Worm (Caenorhabditis elegans): ENCODE measurements around the gene F40H3.1.
A peak's percentile ranks its signal among the peaks of the same experiment; 100 is the strongest.

F40H3.1 gene

DNA sequence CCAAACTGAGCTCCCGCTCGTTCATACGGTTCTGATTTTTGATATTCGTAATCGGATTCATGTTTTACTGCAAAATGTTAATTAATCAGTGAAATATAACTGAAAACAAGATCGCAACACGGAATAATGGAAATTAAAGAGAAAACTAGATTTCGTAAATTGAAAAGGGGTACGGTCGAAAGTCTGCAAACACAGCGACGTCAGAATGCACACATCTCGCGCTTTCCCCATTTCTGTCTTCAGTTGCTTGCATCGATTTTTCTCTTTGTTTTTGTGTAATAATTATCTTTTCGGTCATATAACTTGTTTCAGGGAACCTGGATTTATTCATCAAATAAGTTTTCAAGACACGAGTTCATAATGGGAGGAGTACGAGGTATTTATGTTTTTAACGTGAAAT lies 17.2 kb downstream of the F40H3.1 start, which contains the start of the genes rbmx-2 and C30B5.2 (continued):
- TF ChIP-seq ama-1 (optimal IDR thresholded peaks at IDR 0.05) (no peak), elt-3 (tag; optimal IDR thresholded peaks at IDR 0.05) (no peak), nhr-77 (tag; optimal IDR thresholded peaks at IDR 0.05) (no peak), fos-1 (tag; optimal IDR thresholded peaks at IDR 0.05) (no peak)

- no peak for TF ChIP-seq pha-4 (tag; optimal IDR thresholded peaks at IDR 0.05)
- no peak for TF ChIP-seq elt-3 (tag; optimal IDR thresholded peaks at IDR 0.05)
- TF ChIP-seq nhr-25 (tag; optimal IDR thresholded peaks at IDR 0.05): no peak
- TF ChIP-seq ceh-28 (tag; optimal IDR thresholded peaks at IDR 0.05): no peak
- TF ChIP-seq ztf-11 (tag; optimal IDR thresholded peaks at IDR 0.05): no peak
- no peak for TF ChIP-seq lin-15B (tag; optimal IDR thresholded peaks at IDR 0.05)
- TF ChIP-seq R02D3.7 (tag; optimal IDR thresholded peaks at IDR 0.05): no peak
- no peak for TF ChIP-seq jun-1 (tag; optimal IDR thresholded peaks at IDR 0.05)
- no peak for TF ChIP-seq ama-1 (optimal IDR thresholded peaks at IDR 0.05)
- no peak for TF ChIP-seq ceh-9 (tag; optimal IDR thresholded peaks at IDR 0.05)
- TF ChIP-seq mdl-1 (tag; optimal IDR thresholded peaks at IDR 0.05): no peak
- no peak for TF ChIP-seq sea-2 (GFP tag; optimal IDR thresholded peaks at IDR 0.05)
- no peak for TF ChIP-seq eor-1 (tag; optimal IDR thresholded peaks at IDR 0.05)
These were observed 18.8 kb downstream of the F40H3.1 start, which contains the start of gene szy-4 for ce11 chrII:6198468-6198867. Gene szy-4, plus strand, starts transcription at chrII:6198696.

DNA sequence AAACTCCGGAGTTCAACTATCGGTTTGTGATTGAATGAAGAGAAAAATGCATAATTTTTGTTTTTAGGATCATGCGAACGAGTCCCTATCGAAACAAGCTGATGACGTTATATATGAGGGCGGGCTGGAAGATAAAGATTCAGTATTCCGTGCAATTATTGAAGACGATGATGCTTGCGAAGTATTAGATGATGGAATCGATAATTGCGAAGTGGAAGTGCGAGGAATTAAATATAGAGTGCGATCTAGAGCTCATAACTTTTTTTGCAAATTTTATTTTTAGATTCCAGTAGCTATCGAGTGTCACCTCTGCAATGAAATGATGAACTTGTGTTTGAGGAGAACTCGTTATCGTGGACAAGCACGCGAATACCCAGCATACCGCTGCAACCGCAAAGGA lies 19.4 kb downstream of the F40H3.1 start:
- TF ChIP-seq nhr-43 (tag; optimal IDR thresholded peaks at IDR 0.05; ENCODE audit: poor library complexity, severe bottlenecking) (no peak), tbx-2 (tag; optimal IDR thresholded peaks at IDR 0.05) (no peak), elt-2 (tag; optimal IDR thresholded peaks at IDR 0.05) (no peak), nhr-11 (tag; optimal IDR thresholded peaks at IDR 0.05) (no peak), aly-2 (tag; optimal IDR thresholded peaks at IDR 0.05) (no peak), jun-1 (tag; optimal IDR thresholded peaks at IDR 0.05) (no peak), ZK546.5 (tag; optimal IDR thresholded peaks at IDR 0.05) (no peak), fos-1 (tag; optimal IDR thresholded peaks at IDR 0.05) (no peak), nhr-77 (tag; optimal IDR thresholded peaks at IDR 0.05) (no peak), lsy-12 (tag; optimal IDR thresholded peaks at IDR 0.05) (no peak), hmg-11 (tag; optimal IDR thresholded peaks at IDR 0.05) (no peak), ztf-4 (tag; optimal IDR thresholded peaks at IDR 0.05) (no peak), egl-27 (tag; optimal IDR thresholded peaks at IDR 0.05) (no peak), pha-4 (tag; optimal IDR thresholded peaks at IDR 0.05) (no peak), zag-1 (tag; optimal IDR thresholded peaks at IDR 0.05) (no peak), nhr-25 (tag; optimal IDR thresholded peaks at IDR 0.05) (no peak)

DNA sequence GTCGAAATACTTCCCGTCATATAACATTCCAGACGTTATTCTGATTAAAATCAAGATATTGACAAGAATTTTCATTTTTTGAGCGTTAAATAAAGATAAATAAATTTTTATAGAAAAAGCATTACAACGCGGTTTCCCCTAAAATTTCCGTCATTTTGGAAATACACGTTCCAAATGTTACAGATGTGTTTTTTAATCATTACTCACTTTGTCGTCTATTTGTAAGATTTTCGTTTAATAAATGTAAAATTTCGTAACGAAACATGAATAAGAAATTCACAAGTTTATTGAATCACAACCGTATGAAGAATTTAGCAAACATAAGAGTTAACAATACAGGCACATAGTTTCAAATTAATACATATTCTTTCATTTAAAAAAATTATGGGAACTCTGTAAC lies 23.3 kb downstream of the F40H3.1 start, which contains the start of gene C30B5.17:
TSS of gene C30B5.17 (minus strand) at position 101 of the 400 bp plus-strand sequence.
- TF ChIP-seq hmg-11 (tag; optimal IDR thresholded peaks at IDR 0.05) (no peak), ceh-9 (tag; optimal IDR thresholded peaks at IDR 0.05) (no peak), pqm-1 (tag; optimal IDR thresholded peaks at IDR 0.05) (no peak), fos-1 (tag; optimal IDR thresholded peaks at IDR 0.05) (no peak), nhr-67 (tag; optimal IDR thresholded peaks at IDR 0.05) (no peak), egl-5 (tag; optimal IDR thresholded peaks at IDR 0.05) (no peak), sea-2 (GFP tag; optimal IDR thresholded peaks at IDR 0.05) (no peak), lin-39 (tag; optimal IDR thresholded peaks at IDR 0.05) (no peak), nfya-1 (tag; optimal IDR thresholded peaks at IDR 0.05; ENCODE audit: insufficient read depth) (no peak), daf-12 (tag; optimal IDR thresholded peaks at IDR 0.05) (no peak)

ce11 chrII:6207252-6207651 lies 27.6 kb downstream of the F40H3.1 start:
- TF ChIP-seq fkh-10 (GFP tag; optimal IDR thresholded peaks at IDR 0.05) (peak; percentile 71), lin-15B (tag; optimal IDR thresholded peaks at IDR 0.05) (no peak)

ce11 chrII:6208116-6208515 lies 28.5 kb downstream of the F40H3.1 start, which contains the start of gene daf-37:
Gene daf-37, minus strand, starts transcription at chrII:6208216.
- no peak for TF ChIP-seq unc-39 (tag; optimal IDR thresholded peaks at IDR 0.05)
- TF ChIP-seq aly-2 (tag; optimal IDR thresholded peaks at IDR 0.05): no peak
- no peak for TF ChIP-seq nhr-25 (tag; optimal IDR thresholded peaks at IDR 0.05)
- no peak for TF ChIP-seq nhr-23 (tag; optimal IDR thresholded peaks at IDR 0.05)
- no peak for TF ChIP-seq skn-1 (tag; optimal IDR thresholded peaks at IDR 0.05)
